Worm (Caenorhabditis elegans) whole organism, early embryonic: ENCODE measurements around the gene M02D8.6.

ENCODE experiments used
- B0310.2 ChIP-seq: sonication (generic microtip); optimal IDR thresholded peaks from 2 replicates; lab custom pipeline; 2016; ENCODE audit warnings: mild to moderate bottlenecking, missing genetic modification characterization, missing compliant biosample characterization
- F13C5.2 ChIP-seq: sonication (generic microtip); optimal IDR thresholded peaks from 2 replicates; lab custom pipeline; 2017; ENCODE audit warnings: mild to moderate bottlenecking, missing genetic modification characterization, inconsistent platforms, missing compliant biosample characterization
- aly-1 ChIP-seq: sonication (generic microtip); optimal IDR thresholded peaks from 2 replicates; lab custom pipeline; 2016; ENCODE audit warnings: missing genetic modification characterization, missing compliant biosample characterization
- ama-1 ChIP-seq: fragments of 150-350 bp; optimal IDR thresholded peaks from 2 replicates; lab custom pipeline; 2014
- ceh-13 ChIP-seq: fragments of 200-800 bp; sonication (Bioruptor generic); optimal IDR thresholded peaks from 2 replicates; lab custom pipeline; 2018; ENCODE audit warnings: mild to moderate bottlenecking, missing genetic modification characterization, missing compliant biosample characterization
- ceh-36 ChIP-seq: sonication (generic microtip); optimal IDR thresholded peaks from 2 replicates; lab custom pipeline; 2016; ENCODE audit warnings: missing genetic modification characterization, inconsistent platforms, missing compliant biosample characterization
- ets-7 ChIP-seq: sonication (generic microtip); optimal IDR thresholded peaks from 2 replicates; lab custom pipeline; 2016; ENCODE audit warnings: missing genotype, missing genetic modification characterization, missing compliant biosample characterization
- flt-1 ChIP-seq: fragments of 200-800 bp; sonication (Bioruptor generic); IDR thresholded peaks from 2 replicates; pipeline ENCODE4 v1.3.6; 2022; ENCODE audit warnings: missing genetic modification characterization, missing compliant biosample characterization
- hmbx-1 ChIP-seq: sonication (generic microtip); optimal IDR thresholded peaks from 2 replicates; lab custom pipeline; 2016; ENCODE audit warnings: mild to moderate bottlenecking, missing genetic modification characterization, missing compliant biosample characterization
- hmg-4 ChIP-seq: fragments of 200-800 bp; sonication (Bioruptor generic); optimal IDR thresholded peaks from 2 replicates; lab custom pipeline; 2018; ENCODE audit warnings: mild to moderate bottlenecking, missing genetic modification characterization, missing compliant biosample characterization
- hnd-1 ChIP-seq: sonication (generic microtip); optimal IDR thresholded peaks from 2 replicates; lab custom pipeline; 2016; ENCODE audit warnings: missing genetic modification characterization, missing compliant biosample characterization
- pes-1 ChIP-seq: fragments of 200-800 bp; sonication (Bioruptor generic); IDR thresholded peaks from 2 replicates; pipeline ENCODE4 v1.3.6; 2022; ENCODE audit warnings: missing genetic modification reagents, missing genetic modification characterization, missing compliant biosample characterization
- scrt-1 ChIP-seq: fragments of 200-800 bp; sonication (Bioruptor generic); IDR thresholded peaks from 2 replicates; pipeline ENCODE4 v1.3.6; 2022; ENCODE audit warnings: missing genetic modification characterization, missing compliant biosample characterization
- sea-1 ChIP-seq: fragments of 200-800 bp; sonication (Bioruptor generic); conservative IDR thresholded peaks from 2 replicates; pipeline ENCODE4 v1.3.6; 2022; ENCODE audit warnings: missing genetic modification characterization, missing compliant biosample characterization
- tbx-11 ChIP-seq: fragments of 200-800 bp; sonication (Bioruptor generic); IDR thresholded peaks from 2 replicates; pipeline ENCODE4 v1.3.6; 2022; ENCODE audit warnings: missing genetic modification characterization, missing compliant biosample characterization
- tbx-37 ChIP-seq: fragments of 200-800 bp; sonication (Bioruptor generic); conservative IDR thresholded peaks from 2 replicates; pipeline ENCODE4 v1.3.6; 2022; ENCODE audit warnings: missing genetic modification reagents, missing genetic modification characterization, missing compliant biosample characterization
- tra-4 ChIP-seq: sonication (generic microtip); optimal IDR thresholded peaks from 2 replicates; lab custom pipeline; 2017; ENCODE audit warnings: missing genetic modification characterization, missing compliant biosample characterization

Gene M02D8.6

DNA sequence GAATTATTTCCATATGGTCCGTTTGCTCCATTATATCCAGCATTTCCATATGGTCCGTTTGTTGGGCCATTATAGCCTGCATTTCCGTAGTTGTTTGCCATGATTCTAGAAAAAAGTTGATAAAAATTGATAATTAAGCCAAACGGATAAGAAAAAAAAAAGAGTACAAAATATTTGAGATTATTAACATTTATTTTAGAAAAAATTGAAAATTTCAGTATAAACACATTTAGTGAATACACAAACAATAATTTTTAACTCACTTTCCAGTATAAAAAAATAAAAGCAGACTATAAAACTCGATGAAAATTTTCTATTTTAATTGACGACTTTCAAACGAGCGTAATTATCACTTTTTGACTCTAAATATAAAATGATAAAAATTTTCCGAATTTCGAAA is 11.1 kb downstream of the M02D8.6 start, which contains the start of gene F53A9.9:
TSS of gene F53A9.9 (minus strand) at position 101 of the 400 bp plus-strand sequence.
- TF ChIP-seq hmbx-1 (tag; lab: Kevin White, UChicago) (no peak), tra-4 (no peak), B0310.2 (tag; lab: Kevin White, UChicago) (no peak), sea-1 (GFP tag; lab: Robert Waterston, UW) (no peak), ceh-36 (tag; lab: Kevin White, UChicago) (no peak), flt-1 (GFP tag; lab: Robert Waterston, UW) (no peak), hmg-4 (GFP tag; lab: Kevin White, UChicago) (no peak), tbx-37 (GFP tag; lab: Robert Waterston, UW) (no peak)

DNA sequence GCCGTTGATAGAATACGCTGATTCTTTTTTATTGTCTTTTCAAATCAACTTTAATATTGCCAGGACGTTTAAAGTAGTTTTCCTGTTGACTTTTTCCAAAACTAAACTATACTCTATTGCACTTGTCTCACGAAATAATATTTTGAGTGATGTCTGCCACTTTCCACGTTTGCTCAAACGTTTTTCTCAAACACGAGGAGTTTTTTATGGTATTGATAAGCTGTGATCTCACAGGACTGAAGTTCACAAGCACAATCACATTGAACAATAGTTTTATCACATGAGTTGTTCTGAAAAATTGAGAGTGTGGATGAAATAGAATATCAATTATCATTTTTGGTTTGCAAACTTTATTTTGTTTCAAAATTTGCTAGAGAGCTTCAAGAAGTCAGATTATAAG is 11.8 kb downstream of the M02D8.6 start:
- no peak for TF ChIP-seq flt-1 (GFP tag; lab: Robert Waterston, UW)

ce11 chrX:8718856-8719255 is 12.9 kb downstream of the M02D8.6 start, which contains the start of gene F53A9.8:
Gene F53A9.8, minus strand, starts transcription at chrX:8718904.
- TF ChIP-seq ceh-36 (tag; lab: Kevin White, UChicago) = no peak
- TF ChIP-seq pes-1 (GFP tag; lab: Robert Waterston, UW) = no peak
- TF ChIP-seq hnd-1 (tag; lab: Kevin White, UChicago) = no peak
- no peak for TF ChIP-seq sea-1 (GFP tag; lab: Robert Waterston, UW)
- TF ChIP-seq F13C5.2 = no peak
- no peak for TF ChIP-seq hmg-4 (GFP tag; lab: Kevin White, UChicago)
- no peak for TF ChIP-seq B0310.2 (tag; lab: Kevin White, UChicago)
- no peak for TF ChIP-seq tbx-37 (GFP tag; lab: Robert Waterston, UW)
- TF ChIP-seq flt-1 (GFP tag; lab: Robert Waterston, UW) = no peak
- TF ChIP-seq hmbx-1 (tag; lab: Kevin White, UChicago) = no peak
- TF ChIP-seq tbx-11 (GFP tag; lab: Robert Waterston, UW) = no peak
- no peak for TF ChIP-seq scrt-1 (GFP tag; lab: Robert Waterston, UW)
- no peak for TF ChIP-seq tra-4
- TF ChIP-seq ceh-13 (GFP tag; lab: Kevin White, UChicago) = no peak

DNA sequence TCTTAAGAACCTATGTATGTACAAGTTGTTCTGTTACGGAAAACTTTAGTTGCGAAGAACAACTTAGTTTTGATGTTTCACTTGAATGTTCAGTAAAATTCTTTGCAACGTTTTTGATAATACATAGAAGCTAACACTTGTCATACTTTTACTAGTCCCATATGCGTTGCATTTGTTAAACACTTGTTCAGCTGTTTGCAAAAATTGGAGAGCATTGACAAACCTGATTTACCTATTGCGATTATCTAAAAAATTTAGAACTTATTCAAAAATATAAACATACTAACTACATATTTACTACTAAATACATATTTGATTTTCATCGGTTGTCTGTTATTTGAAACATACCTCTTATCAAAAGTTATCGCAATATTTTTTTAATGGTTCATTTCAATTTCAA is 13.6 kb downstream of the M02D8.6 start:
- TF ChIP-seq ets-7 (no peak), scrt-1 (GFP tag; lab: Robert Waterston, UW) (no peak), tbx-37 (GFP tag; lab: Robert Waterston, UW) (no peak), ceh-13 (GFP tag; lab: Kevin White, UChicago) (no peak), tbx-11 (GFP tag; lab: Robert Waterston, UW) (no peak), F13C5.2 (no peak)

ce11 chrX:8716822-8717221 is 14.9 kb downstream of the M02D8.6 start, which contains the start of gene F53A9.7:
Gene F53A9.7, minus strand, starts transcription at chrX:8716922.
- no peak for TF ChIP-seq tbx-11 (GFP tag; lab: Robert Waterston, UW)
- TF ChIP-seq hnd-1 (tag; lab: Kevin White, UChicago) = no peak
- TF ChIP-seq hmg-4 (GFP tag; lab: Kevin White, UChicago) = no peak
- no peak for TF ChIP-seq B0310.2 (tag; lab: Kevin White, UChicago)
- no peak for TF ChIP-seq aly-1
- no peak for TF ChIP-seq pes-1 (GFP tag; lab: Robert Waterston, UW)
- TF ChIP-seq ets-7 = no peak
- no peak for TF ChIP-seq ama-1
- no peak for TF ChIP-seq scrt-1 (GFP tag; lab: Robert Waterston, UW)
- no peak for TF ChIP-seq ceh-36 (tag; lab: Kevin White, UChicago)

- TF ChIP-seq tbx-37 (GFP tag; lab: Robert Waterston, UW) (no peak), aly-1 (no peak), ets-7 (no peak), ama-1 (no peak), tbx-11 (GFP tag; lab: Robert Waterston, UW) (no peak), ceh-36 (tag; lab: Kevin White, UChicago) (no peak), F13C5.2 (no peak), sea-1 (GFP tag; lab: Robert Waterston, UW) (no peak), scrt-1 (GFP tag; lab: Robert Waterston, UW) (no peak), pes-1 (GFP tag; lab: Robert Waterston, UW) (no peak), ceh-13 (GFP tag; lab: Kevin White, UChicago) (no peak), hnd-1 (tag; lab: Kevin White, UChicago) (no peak), hmg-4 (GFP tag; lab: Kevin White, UChicago) (no peak), hmbx-1 (tag; lab: Kevin White, UChicago) (no peak), B0310.2 (tag; lab: Kevin White, UChicago) (no peak), flt-1 (GFP tag; lab: Robert Waterston, UW) (no peak), tra-4 (no peak)
Measured at ce11 chrX:8714845-8715244, 16.9 kb downstream of the M02D8.6 start.

- TF ChIP-seq tbx-11 (GFP tag; lab: Robert Waterston, UW) (no peak), B0310.2 (tag; lab: Kevin White, UChicago) (no peak)
Measured at ce11 chrX:8713754-8714295, 17.9 kb downstream of the M02D8.6 start, which contains the start of gene F53A9.6. Gene F53A9.6, minus strand, starts transcription at chrX:8713804.

- no peak for TF ChIP-seq tbx-37 (GFP tag; lab: Robert Waterston, UW)
- TF ChIP-seq B0310.2 (tag; lab: Kevin White, UChicago) = no peak
- TF ChIP-seq ets-7 = no peak
- TF ChIP-seq scrt-1 (GFP tag; lab: Robert Waterston, UW) = no peak
- no peak for TF ChIP-seq hnd-1 (tag; lab: Kevin White, UChicago)
- TF ChIP-seq aly-1 = no peak
- no peak for TF ChIP-seq ceh-36 (tag; lab: Kevin White, UChicago)
- TF ChIP-seq tbx-11 (GFP tag; lab: Robert Waterston, UW) = no peak
- TF ChIP-seq sea-1 (GFP tag; lab: Robert Waterston, UW) = no peak
- no peak for TF ChIP-seq tra-4
- no peak for TF ChIP-seq ama-1
Measured at ce11 chrX:8712662-8713061, 19.1 kb downstream of the M02D8.6 start.
